Worm (Caenorhabditis elegans) whole organism, young adult: Measurements from ENCODE around the gene srd-25.

ENCODE experiments used
- B0035.1 ChIP-seq: sonication (generic microtip); optimal IDR thresholded peaks from 2 replicates; lab custom pipeline; 2016; ENCODE audit warnings: missing genetic modification characterization, mild to moderate bottlenecking, missing compliant biosample characterization, missing genotype, missing genetic modification reagents
- Y95B8A.8 ChIP-seq: fragments of 200-800 bp; sonication (Bioruptor generic); IDR thresholded peaks from 2 replicates; pipeline ENCODE4 v1.3.6; 2022; ENCODE audit warnings: missing genetic modification reagents, missing genetic modification characterization, missing compliant biosample characterization
- akir-1 ChIP-seq: fragments of 200-800 bp; sonication (Bioruptor generic); optimal IDR thresholded peaks from 2 replicates; lab custom pipeline; 2018; ENCODE audit warnings: mild to moderate bottlenecking, missing genetic modification characterization, moderate library complexity, missing compliant biosample characterization
- aptf-2 ChIP-seq: fragments of 200-800 bp; sonication (Bioruptor generic); conservative IDR thresholded peaks from 2 replicates; pipeline ENCODE4 v1.3.6; 2022; ENCODE audit warnings: missing genetic modification reagents, missing genetic modification characterization, missing compliant biosample characterization
- him-1 ChIP-seq: sonication (generic microtip); optimal IDR thresholded peaks from 2 replicates; lab custom pipeline; 2016; ENCODE audit warnings: missing genotype, missing genetic modification reagents, missing genetic modification characterization, missing compliant biosample characterization
- nfya-1 ChIP-seq: sonication (generic microtip); optimal IDR thresholded peaks from 2 replicates; lab custom pipeline; 2017; ENCODE audit warnings: antibody characterized with exemption, missing compliant biosample characterization, missing genetic modification characterization, borderline replicate concordance; ENCODE audit not compliant: insufficient read depth
- pha-4 ChIP-seq: fragments of 150-350 bp; sonication (generic microtip); optimal IDR thresholded peaks from 2 replicates; lab custom pipeline; 2014; ENCODE audit warnings: missing biosample characterization, missing genetic modification reagents, missing genetic modification characterization

- TF ChIP-seq B0035.1 (tag; lab: Kevin White, UChicago) (no peak), Y95B8A.8 (GFP tag; lab: Robert Waterston, UW) (no peak), him-1 (no peak), pha-4 (tag; lab: Kevin White, UChicago) (no peak), akir-1 (GFP tag; lab: Kevin White, UChicago) (no peak), aptf-2 (no peak), nfya-1 (no peak)
Observed at ce11 chrV:7587637-7588036, 44.2 kb upstream of the srd-25 start, which contains the start of the genes F19F10.11 and C50E3.5.
